Worm (Caenorhabditis elegans) whole organism, mixed stage, embryonic: ENCODE measurements around the gene npp-24.

Experiments used
- bed-3 ChIP-seq: fragments of 200-800 bp; sonication (Bioruptor generic); optimal IDR thresholded peaks from 3 replicates; lab custom pipeline; 2018; ENCODE audit warnings: mild to moderate bottlenecking, missing genetic modification characterization, moderate library complexity, missing compliant biosample characterization
- elt-1 ChIP-seq: sonication (generic microtip); optimal IDR thresholded peaks from 2 replicates; lab custom pipeline; 2017; ENCODE audit warnings: missing genetic modification characterization, mild to moderate bottlenecking, missing compliant biosample characterization, antibody characterized with exemption, moderate library complexity, borderline replicate concordance; ENCODE audit not compliant: insufficient read depth
- elt-3 ChIP-seq: fragments of 150-350 bp; optimal IDR thresholded peaks from 2 replicates; lab custom pipeline; 2014; ENCODE audit warnings: missing biosample characterization, missing genetic modification characterization
- lin-13 ChIP-seq: fragments of 150-350 bp; optimal IDR thresholded peaks from 2 replicates; lab custom pipeline; 2014; ENCODE audit warnings: missing biosample characterization, missing genetic modification characterization
- lsy-2 ChIP-seq: fragments of 150-350 bp; optimal IDR thresholded peaks from 2 replicates; lab custom pipeline; 2014; ENCODE audit warnings: missing biosample characterization, missing genetic modification characterization
- mab-5 ChIP-seq: fragments of 150-350 bp; optimal IDR thresholded peaks from 2 replicates; lab custom pipeline; 2014; ENCODE audit warnings: missing biosample characterization, missing genetic modification characterization
- nhr-28 ChIP-seq: fragments of 150-350 bp; optimal IDR thresholded peaks from 2 replicates; lab custom pipeline; 2014; ENCODE audit warnings: missing biosample characterization, missing genetic modification characterization
- unc-39 ChIP-seq: fragments of 150-350 bp; optimal IDR thresholded peaks from 2 replicates; lab custom pipeline; 2014; ENCODE audit warnings: missing biosample characterization, missing genetic modification characterization

DNA sequence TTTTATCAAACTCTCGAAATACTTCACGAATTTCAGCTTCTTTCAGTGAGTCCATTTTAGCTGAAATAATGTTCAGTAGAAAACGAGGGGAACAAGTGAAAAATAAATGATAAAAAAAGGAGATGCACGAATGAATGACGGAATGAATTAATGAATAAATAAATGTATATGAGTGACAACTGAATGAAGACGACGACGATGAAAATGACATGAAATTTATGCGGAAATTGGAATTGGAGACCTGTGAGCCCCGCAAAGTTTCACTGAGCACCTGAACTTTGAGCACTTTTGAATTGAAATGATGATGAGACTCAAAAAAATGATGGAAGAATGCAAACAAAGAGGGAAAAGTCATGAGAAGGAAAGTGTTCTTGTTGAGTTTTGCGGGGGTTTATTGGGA is 23.7 kb upstream of the npp-24 start, which contains the start of gene cal-8:
- TF ChIP-seq bed-3 (no peak), lsy-2 (tag; lab: Kevin White, UChicago) (no peak), elt-1 (tag; lab: Kevin White, UChicago) (no peak), unc-39 (tag; lab: Kevin White, UChicago) (no peak), lin-13 (tag; lab: Kevin White, UChicago) (no peak), nhr-28 (tag; lab: Kevin White, UChicago) (no peak), mab-5 (tag; lab: Kevin White, UChicago) (no peak), elt-3 (tag; lab: Kevin White, UChicago) (no peak)
